Fruit fly (Drosophila melanogaster): ENCODE data around the gene CG10654.

Gene CG10654

DNA sequence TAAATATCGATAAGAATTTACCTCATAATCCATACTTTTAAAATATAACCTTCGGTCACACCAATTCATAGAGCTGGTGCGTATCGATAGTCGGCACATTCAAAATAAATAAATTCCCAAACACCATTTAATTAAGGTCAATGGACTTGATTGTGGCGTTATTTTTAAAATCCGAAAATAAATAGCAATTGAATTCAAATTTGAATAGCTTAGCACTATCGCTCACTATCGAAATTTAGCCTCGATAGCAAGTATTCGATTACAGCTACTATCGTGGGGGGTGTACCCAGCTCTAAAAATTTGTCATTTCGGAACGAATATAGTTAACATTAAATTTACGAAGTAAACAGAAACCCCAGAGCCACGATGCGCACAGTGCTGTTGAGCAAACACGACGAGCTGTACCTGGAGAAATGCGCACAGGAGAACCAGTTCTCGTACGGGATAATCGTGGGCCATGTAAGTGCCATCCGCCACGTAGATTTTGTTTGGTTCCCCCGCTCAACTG lies 36.1 kb downstream of the CG10654 start, which contains the start of gene CG10616 (continued):
- TF ChIP-seq vvl (GFP tag; IDR thresholded peaks at IDR 0.05), result 0 out of 2 replicates have a peak, but pooled peaks have one; percentile 13
- TF ChIP-seq Abd-B (GFP tag; optimal IDR thresholded peaks at IDR 0.05), result no peak
- no peak for TF ChIP-seq CG2199 (GFP tag; IDR thresholded peaks at IDR 0.05)
- TF ChIP-seq Mad (GFP tag; optimal IDR thresholded peaks at IDR 0.05), result no peak
- TF ChIP-seq ewg (GFP tag; optimal IDR thresholded peaks at IDR 0.05), result no peak
- no peak for TF ChIP-seq Chrac-16 (GFP tag; optimal IDR thresholded peaks at IDR 0.05)
- no peak for TF ChIP-seq Optix (GFP tag; IDR thresholded peaks at IDR 0.05)
- no peak for TF ChIP-seq vfl (GFP tag; optimal IDR thresholded peaks at IDR 0.05)
- no peak for TF ChIP-seq ERR (GFP tag; optimal IDR thresholded peaks at IDR 0.05)
- TF ChIP-seq D19B (GFP tag; optimal IDR thresholded peaks at IDR 0.05), result no peak
- no peak for TF ChIP-seq CG1024 (GFP tag; IDR thresholded peaks at IDR 0.05)
- no peak for TF ChIP-seq CG17802 (tag; optimal IDR thresholded peaks at IDR 0.05)
- no peak for TF ChIP-seq CG6175 (GFP tag; IDR thresholded peaks at IDR 0.05)
- TF ChIP-seq cad (GFP tag; optimal IDR thresholded peaks at IDR 0.05), result no peak
- TF ChIP-seq unc-4 (GFP tag; IDR thresholded peaks at IDR 0.05; ENCODE audit: partially characterized antibody), result peak; percentile 93
- TF ChIP-seq CG14441 (GFP tag; IDR thresholded peaks at IDR 0.05), result no peak
- no peak for TF ChIP-seq B-H1 (GFP tag; IDR thresholded peaks at IDR 0.05)
- no peak for TF ChIP-seq CG13296 (GFP tag; optimal IDR thresholded peaks at IDR 0.05)
- TF ChIP-seq zf30C (GFP tag; optimal IDR thresholded peaks at IDR 0.05), result no peak
- no peak for TF ChIP-seq Awh (GFP tag; IDR thresholded peaks at IDR 0.05)
- no peak for TF ChIP-seq slp2 (GFP tag; optimal IDR thresholded peaks at IDR 0.05)
- TF ChIP-seq gt (GFP tag; IDR thresholded peaks at IDR 0.05), result no peak
- TF ChIP-seq E2f1 (GFP tag; IDR thresholded peaks at IDR 0.05), result no peak
- TF ChIP-seq Doc2 (GFP tag; IDR thresholded peaks at IDR 0.05), result no peak
- TF ChIP-seq Gsc (GFP tag; IDR thresholded peaks at IDR 0.05), result no peak
- TF ChIP-seq ken (GFP tag; IDR thresholded peaks at IDR 0.05), result no peak
- TF ChIP-seq sna (GFP tag; IDR thresholded peaks at IDR 0.05; ENCODE audit: partially characterized antibody), result peak; percentile 98
- TF ChIP-seq Max (GFP tag; optimal IDR thresholded peaks at IDR 0.05), result no peak
- peak; percentile 47 for TF ChIP-seq YL-1 (GFP tag; optimal IDR thresholded peaks at IDR 0.05)
- TF ChIP-seq Myb (GFP tag; optimal IDR thresholded peaks at IDR 0.05), result peak; percentile 96
- no peak for TF ChIP-seq CG12769 (tag; optimal IDR thresholded peaks at IDR 0.05)
- TF ChIP-seq disco-r (GFP tag; optimal IDR thresholded peaks at IDR 0.05), result no peak
- no peak for TF ChIP-seq run (tag; optimal IDR thresholded peaks at IDR 0.05)
- no peak for TF ChIP-seq Med (GFP tag)
- TF ChIP-seq mld (GFP tag; IDR thresholded peaks at IDR 0.05; ENCODE audit: partially characterized antibody), result peak; percentile 79; the same call in 2 of the 3 replicates
- no peak for TF ChIP-seq scrt (GFP tag; optimal IDR thresholded peaks at IDR 0.05)
- no peak for TF ChIP-seq twi (tag; optimal IDR thresholded peaks at IDR 0.05)
- no peak for TF ChIP-seq CG10462 (GFP tag; optimal IDR thresholded peaks at IDR 0.05)
- no peak for TF ChIP-seq nau (GFP tag; optimal IDR thresholded peaks at IDR 0.05)
- no peak for TF ChIP-seq grn (GFP tag; optimal IDR thresholded peaks at IDR 0.05)
- peak; percentile 66 for TF ChIP-seq gfzf (GFP tag; optimal IDR thresholded peaks at IDR 0.05)
- TF ChIP-seq en (GFP tag; optimal IDR thresholded peaks at IDR 0.05), result no peak
- peak; percentile 92 for TF ChIP-seq Bgb (GFP tag; IDR thresholded peaks at IDR 0.05; ENCODE audit: partially characterized antibody)
- TF ChIP-seq CG17328 (GFP tag; IDR thresholded peaks at IDR 0.05), result no peak
- no peak for TF ChIP-seq klu (GFP tag; IDR thresholded peaks at IDR 0.05)
- TF ChIP-seq CG8388 (GFP tag; optimal IDR thresholded peaks at IDR 0.05), result no peak
- no peak for TF ChIP-seq gem (tag; optimal IDR thresholded peaks at IDR 0.05)
- no peak for TF ChIP-seq sqz (GFP tag; optimal IDR thresholded peaks at IDR 0.05)
- TF ChIP-seq Trl (optimal IDR thresholded peaks at IDR 0.05), result no peak
- TF ChIP-seq Trl (GFP tag; optimal IDR thresholded peaks at IDR 0.05), result no peak
- peak; percentile 92 for TF ChIP-seq zen2 (GFP tag; IDR thresholded peaks at IDR 0.05; ENCODE audit: partially characterized antibody)
- no peak for TF ChIP-seq CHES-1-like (GFP tag; optimal IDR thresholded peaks at IDR 0.05)
